Worm (Caenorhabditis elegans): Measurements from ENCODE around the gene W07G1.1.

DNA sequence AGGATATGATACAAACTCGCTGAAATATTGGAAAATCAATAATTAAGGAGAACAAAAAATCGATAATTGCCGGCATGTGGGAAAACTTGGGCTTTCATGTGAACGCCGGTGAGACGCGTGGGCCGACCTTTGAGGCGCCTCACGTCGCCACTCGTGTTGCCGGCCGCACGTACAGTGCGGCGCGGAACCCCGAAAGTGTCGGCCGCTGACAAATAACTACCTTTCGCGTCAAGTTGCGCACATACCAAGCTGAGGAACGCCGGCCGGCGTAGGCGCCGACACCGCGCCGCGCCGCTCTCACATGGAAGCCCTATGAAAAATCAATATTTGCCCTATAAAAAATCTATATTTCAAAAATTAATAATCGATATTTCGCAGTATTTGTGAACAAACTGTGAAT, 1.1 kb downstream of the W07G1.1 start:
- TF ChIP-seq him-1 (tag; optimal IDR thresholded peaks at IDR 0.05) (no peak), W03F9.2 (tag; optimal IDR thresholded peaks at IDR 0.05) (no peak), dao-5 (tag; optimal IDR thresholded peaks at IDR 0.05) (no peak)

All from whole organism, L4/young adult.